Fruit fly (Drosophila melanogaster) whole organism, prepupa: ENCODE data around the gene CG5860.

ENCODE experiments used
- Blimp-1 ChIP-seq: fragments of 200-800 bp; sonication (Bioruptor generic); optimal IDR thresholded peaks from 3 replicates; lab custom pipeline; 2017; ENCODE audit warnings: missing biosample characterization, missing genetic modification characterization, mild to moderate bottlenecking, moderate library complexity, missing genetic modification reagents
- CG10631 ChIP-seq: fragments of 200-800 bp; sonication (Bioruptor generic); optimal IDR thresholded peaks from 2 replicates; lab custom pipeline; 2016; ENCODE audit warnings: missing biosample characterization, missing genetic modification characterization
- CG10669 ChIP-seq: fragments of 200-800 bp; sonication (Bioruptor generic); optimal IDR thresholded peaks from 3 replicates; lab custom pipeline; 2018; ENCODE audit warnings: missing biosample characterization, mild to moderate bottlenecking, missing genetic modification characterization, moderate library complexity
- CG11294 ChIP-seq: fragments of 200-800 bp; sonication (Bioruptor generic); IDR thresholded peaks from 2 replicates; pipeline ENCODE4 v1.3.6; 2022; ENCODE audit warnings: missing biosample characterization, missing genetic modification characterization
- CG11762 ChIP-seq: fragments of 200-800 bp; sonication (Bioruptor generic); optimal IDR thresholded peaks from 3 replicates; lab custom pipeline; 2016; ENCODE audit warnings: missing biosample characterization, missing genetic modification characterization; ENCODE audit not compliant: insufficient read depth
- CG11902 ChIP-seq: fragments of 200-800 bp; sonication (Bioruptor generic); optimal IDR thresholded peaks from 3 replicates; lab custom pipeline; 2016; ENCODE audit warnings: missing biosample characterization, missing genetic modification characterization
- CG15336 ChIP-seq: fragments of 200-800 bp; sonication (Bioruptor generic); IDR thresholded peaks from 2 replicates; pipeline ENCODE4 v1.3.6; 2022; ENCODE audit warnings: missing biosample characterization, missing genetic modification characterization
- CG1621 ChIP-seq: fragments of 200-800 bp; sonication (Bioruptor generic); optimal IDR thresholded peaks from 3 replicates; lab custom pipeline; 2018; ENCODE audit warnings: missing biosample characterization, mild to moderate bottlenecking, missing genetic modification characterization
- CG32006 ChIP-seq: fragments of 200-800 bp; sonication (Bioruptor generic); optimal IDR thresholded peaks from 3 replicates; lab custom pipeline; 2017; ENCODE audit warnings: missing biosample characterization, mild to moderate bottlenecking, missing genetic modification characterization
- CG3919 ChIP-seq: fragments of 200-800 bp; sonication (Bioruptor generic); optimal IDR thresholded peaks from 3 replicates; lab custom pipeline; 2016; ENCODE audit warnings: missing biosample characterization, missing genetic modification characterization
- CG4318 ChIP-seq: fragments of 200-800 bp; sonication (Bioruptor generic); optimal IDR thresholded peaks from 3 replicates; lab custom pipeline; 2017; ENCODE audit warnings: missing biosample characterization, mild to moderate bottlenecking, missing genetic modification characterization
- CG6276 ChIP-seq: fragments of 200-800 bp; sonication (Bioruptor generic); optimal IDR thresholded peaks from 2 replicates; lab custom pipeline; 2017; ENCODE audit warnings: missing biosample characterization, mild to moderate bottlenecking, missing genetic modification characterization
- CG6808 ChIP-seq: fragments of 200-800 bp; sonication (Bioruptor generic); optimal IDR thresholded peaks from 3 replicates; lab custom pipeline; 2017; ENCODE audit warnings: missing biosample characterization, missing genetic modification characterization, mild to moderate bottlenecking, moderate library complexity, missing genetic modification reagents
- CG6854 ChIP-seq: fragments of 200-800 bp; sonication (Bioruptor generic); optimal IDR thresholded peaks from 2 replicates; lab custom pipeline; 2017; ENCODE audit warnings: missing biosample characterization, mild to moderate bottlenecking, missing genetic modification characterization
- CG7368 ChIP-seq: fragments of 200-800 bp; sonication (Bioruptor generic); optimal IDR thresholded peaks from 3 replicates; lab custom pipeline; 2016; ENCODE audit warnings: missing biosample characterization, missing genetic modification characterization
- CG8119 ChIP-seq: fragments of 200-800 bp; sonication (Bioruptor generic); IDR thresholded peaks from 3 replicates; pipeline ENCODE4 v1.3.6; 2022; ENCODE audit warnings: missing biosample characterization, missing genetic modification characterization
- CG8319 ChIP-seq: fragments of 200-800 bp; sonication (Bioruptor generic); optimal IDR thresholded peaks from 3 replicates; lab custom pipeline; 2016; ENCODE audit warnings: missing biosample characterization, missing genetic modification characterization
- CG8632 ChIP-seq: fragments of 200-800 bp; sonication (Bioruptor generic); optimal IDR thresholded peaks from 3 replicates; lab custom pipeline; 2016; ENCODE audit warnings: missing biosample characterization, missing genetic modification characterization
- CG9139 ChIP-seq: fragments of 200-800 bp; sonication (Bioruptor generic); optimal IDR thresholded peaks from 3 replicates; lab custom pipeline; 2017; ENCODE audit warnings: missing biosample characterization, mild to moderate bottlenecking, missing genetic modification characterization
- Eip78C ChIP-seq: fragments of 200-800 bp; sonication (Bioruptor generic); peaks from one replicate; lab custom pipeline; 2016; ENCODE audit warnings: missing biosample characterization, missing genetic modification characterization
- Eip93F ChIP-seq: fragments of 200-800 bp; sonication (Bioruptor generic); optimal IDR thresholded peaks from 2 replicates; lab custom pipeline; 2016; ENCODE audit warnings: missing biosample characterization, mild to moderate bottlenecking, missing genetic modification characterization
- Ets96B ChIP-seq: fragments of 200-800 bp; optimal IDR thresholded peaks from 2 replicates; lab custom pipeline; 2019; ENCODE audit warnings: missing biosample characterization, mild to moderate bottlenecking, missing genetic modification characterization, moderate library complexity
- Gug ChIP-seq: fragments of 200-800 bp; sonication (Bioruptor generic); IDR thresholded peaks from 2 replicates; pipeline ENCODE4 v1.3.6; 2022; ENCODE audit warnings: missing biosample characterization, missing genetic modification characterization
- Hr38 ChIP-seq: sonication (Bioruptor generic); optimal IDR thresholded peaks from 2 replicates; lab custom pipeline; 2016; ENCODE audit warnings: missing biosample characterization, missing genetic modification characterization
- Hr4 ChIP-seq: fragments of 200-800 bp; sonication (Bioruptor generic); optimal IDR thresholded peaks from 3 replicates; lab custom pipeline; 2016; ENCODE audit warnings: missing biosample characterization, missing genetic modification characterization
- OdsH ChIP-seq: fragments of 200-800 bp; sonication (Bioruptor generic); optimal IDR thresholded peaks from 3 replicates; lab custom pipeline; 2016; ENCODE audit warnings: missing biosample characterization, missing genetic modification characterization
- Sox102F ChIP-seq: fragments of 200-800 bp; sonication (Bioruptor generic); optimal IDR thresholded peaks from 2 replicates; lab custom pipeline; 2016; ENCODE audit warnings: missing biosample characterization, mild to moderate bottlenecking, missing genetic modification characterization
- Sox14 ChIP-seq: fragments of 200-800 bp; sonication (Bioruptor generic); optimal IDR thresholded peaks from 3 replicates; lab custom pipeline; 2016; ENCODE audit warnings: missing biosample characterization, missing genetic modification characterization
- Sox15 ChIP-seq: fragments of 200-800 bp; sonication (Bioruptor generic); optimal IDR thresholded peaks from 3 replicates; lab custom pipeline; 2016; ENCODE audit warnings: missing biosample characterization, missing genetic modification characterization
- achi ChIP-seq: fragments of 200-800 bp; sonication (Bioruptor generic); optimal IDR thresholded peaks from 3 replicates; lab custom pipeline; 2016; ENCODE audit warnings: missing biosample characterization, missing genetic modification characterization
- acj6 ChIP-seq: fragments of 200-800 bp; sonication (Bioruptor generic); optimal IDR thresholded peaks from 3 replicates; lab custom pipeline; 2016; ENCODE audit warnings: missing biosample characterization, missing genetic modification characterization
- cyc ChIP-seq: fragments of 200-800 bp; sonication (Bioruptor generic); optimal IDR thresholded peaks from 3 replicates; lab custom pipeline; 2016; ENCODE audit warnings: missing biosample characterization, missing genetic modification characterization
- dac ChIP-seq: fragments of 200-800 bp; sonication (Bioruptor generic); optimal IDR thresholded peaks from 2 replicates; lab custom pipeline; 2017; ENCODE audit warnings: missing biosample characterization, mild to moderate bottlenecking, missing genetic modification characterization
- dsx ChIP-seq: fragments of 200-800 bp; optimal IDR thresholded peaks from 3 replicates; lab custom pipeline; 2019; ENCODE audit warnings: missing biosample characterization, mild to moderate bottlenecking, missing genetic modification characterization, moderate library complexity; ENCODE audit not compliant: poor library complexity, severe bottlenecking
- eg ChIP-seq: fragments of 200-800 bp; sonication (Bioruptor generic); IDR thresholded peaks from 3 replicates; pipeline ENCODE4 v1.3.6; 2022; ENCODE audit warnings: missing biosample characterization, missing genetic modification characterization
- esn ChIP-seq: fragments of 200-800 bp; sonication (Bioruptor generic); optimal IDR thresholded peaks from 2 replicates; lab custom pipeline; 2016; ENCODE audit warnings: missing biosample characterization, mild to moderate bottlenecking, missing genetic modification characterization, moderate library complexity
- fd59A ChIP-seq: fragments of 200-800 bp; sonication (Bioruptor generic); optimal IDR thresholded peaks from 2 replicates; lab custom pipeline; 2017; ENCODE audit warnings: missing biosample characterization, mild to moderate bottlenecking, missing genetic modification characterization, missing genetic modification reagents
- fd85E ChIP-seq: fragments of 200-800 bp; sonication (Bioruptor generic); optimal IDR thresholded peaks from 3 replicates; lab custom pipeline; 2016; ENCODE audit warnings: missing biosample characterization, missing genetic modification characterization
- fkh ChIP-seq: fragments of 200-800 bp; sonication (Bioruptor generic); optimal IDR thresholded peaks from 3 replicates; lab custom pipeline; 2017; ENCODE audit warnings: missing biosample characterization, mild to moderate bottlenecking, missing genetic modification characterization, moderate library complexity
- lz ChIP-seq: fragments of 200-800 bp; sonication (Bioruptor generic); optimal IDR thresholded peaks from 3 replicates; lab custom pipeline; 2016; ENCODE audit warnings: missing biosample characterization, missing genetic modification characterization
- net ChIP-seq: fragments of 200-800 bp; sonication (Bioruptor generic); optimal IDR thresholded peaks from 3 replicates; lab custom pipeline; 2016; ENCODE audit warnings: missing biosample characterization, missing genetic modification characterization
- pdm3 ChIP-seq: fragments of 200-800 bp; sonication (Bioruptor generic); optimal IDR thresholded peaks from 3 replicates; lab custom pipeline; 2016; ENCODE audit warnings: missing biosample characterization, missing genetic modification characterization
- salr ChIP-seq, 2 experiments: fragments of 200-800 bp; sonication (Bioruptor generic); optimal IDR thresholded peaks; 3 replicates each; lab custom pipeline; 2016 to 2018; ENCODE audit warnings: missing biosample characterization in 2 of 2, missing genetic modification characterization in 2 of 2, mild to moderate bottlenecking in 1 of 2
- spab ChIP-seq: fragments of 200-800 bp; sonication (Bioruptor generic); optimal IDR thresholded peaks from 2 replicates; lab custom pipeline; 2017; ENCODE audit warnings: missing biosample characterization, mild to moderate bottlenecking, missing genetic modification characterization, missing genetic modification reagents
- svp ChIP-seq: fragments of 200-800 bp; sonication (Bioruptor generic); peaks from one replicate; lab custom pipeline; 2016; ENCODE audit warnings: missing biosample characterization, missing genetic modification characterization
- vri ChIP-seq: fragments of 200-800 bp; sonication (Bioruptor generic); optimal IDR thresholded peaks from 3 replicates; lab custom pipeline; 2016; ENCODE audit warnings: missing biosample characterization, mild to moderate bottlenecking, missing genetic modification characterization

The CG5860 gene

dm6 chr3R:17385329-17386019, 23.9 kb upstream of the CG5860 start (continued):
- no peak for TF ChIP-seq fd59A (GFP tag; lab: Kevin White, UChicago)
- peak; percentile 36 for TF ChIP-seq Blimp-1
- TF ChIP-seq Gug (GFP tag; lab: Robert Waterston, UW): 0 out of 2 replicates have a peak, but pooled peaks have one; percentile 18
- TF ChIP-seq Eip78C (GFP tag; lab: Kevin White, UChicago): peak; percentile 74
- TF ChIP-seq CG32006: no peak
- TF ChIP-seq svp (GFP tag; lab: Kevin White, UChicago): peak; percentile 79
- peak; percentile 62 for TF ChIP-seq cyc
- peak; percentile 52 for TF ChIP-seq eg (GFP tag; lab: Robert Waterston, UW)
- TF ChIP-seq CG3919 (GFP tag; lab: Kevin White, UChicago): peak; percentile 67
- TF ChIP-seq spab: no peak
- peak; percentile 21 for TF ChIP-seq CG10669
- TF ChIP-seq Sox14 (GFP tag; lab: Kevin White, UChicago): peak; percentile 38
- peak; percentile 2 for TF ChIP-seq OdsH
- peak; percentile 35 for TF ChIP-seq achi (GFP tag; lab: Kevin White, UChicago)
- no peak for TF ChIP-seq Hr4 (GFP tag; lab: Kevin White, UChicago)
- TF ChIP-seq, all 60 proteins: peak for 38

- TF ChIP-seq salr (GFP tag; optimal IDR thresholded peaks at IDR 0.05; lab: Kevin White, UChicago): peak; percentile 49 to 71
- peak; percentile 77 for TF ChIP-seq pdm3 (GFP tag; lab: Kevin White, UChicago)
- TF ChIP-seq CG8319: peak; percentile 51
- TF ChIP-seq eg (GFP tag; lab: Robert Waterston, UW): peak; percentile 92
- peak; percentile 40 for TF ChIP-seq fkh (GFP tag; lab: Kevin White, UChicago)
- peak; percentile 74 for TF ChIP-seq CG11902 (GFP tag; lab: Kevin White, UChicago)
- TF ChIP-seq CG11762 (GFP tag; lab: Kevin White, UChicago): peak; percentile 71
- peak; percentile 74; the same call in 1 of the 2 replicates for TF ChIP-seq CG11294
- TF ChIP-seq CG10669: peak; percentile 77
- TF ChIP-seq CG6808 (GFP tag; lab: Kevin White, UChicago): peak; percentile 75
- peak; percentile 84 for TF ChIP-seq Hr4 (GFP tag; lab: Kevin White, UChicago)
- peak; percentile 52 for TF ChIP-seq spab
- TF ChIP-seq fd85E: peak; percentile 52
- peak; percentile 79 for TF ChIP-seq esn
- TF ChIP-seq net (GFP tag; lab: Kevin White, UChicago): peak; percentile 64
- TF ChIP-seq CG8119 (GFP tag; lab: Robert Waterston, UW): peak; percentile 90
- TF ChIP-seq CG32006: peak; percentile 78
- peak; percentile 34 for TF ChIP-seq CG9139 (GFP tag; lab: Kevin White, UChicago)
- TF ChIP-seq Sox15 (GFP tag; lab: Kevin White, UChicago): peak; percentile 58
- no peak for TF ChIP-seq Hr38 (GFP tag; lab: Kevin White, UChicago)
- TF ChIP-seq Eip93F (GFP tag; lab: Kevin White, UChicago): no peak
- peak; percentile 73 for TF ChIP-seq Ets96B (tag; lab: Kevin White, UChicago)
- TF ChIP-seq CG6854 (GFP tag; lab: Kevin White, UChicago): peak; percentile 59
- peak; percentile 58 for TF ChIP-seq dsx (GFP tag; lab: Kevin White, UChicago)
- TF ChIP-seq fd59A (GFP tag; lab: Kevin White, UChicago): peak; percentile 58
- TF ChIP-seq vri: peak; percentile 24
- peak; percentile 68 for TF ChIP-seq Sox102F (GFP tag; lab: Kevin White, UChicago)
- peak; percentile 51 for TF ChIP-seq CG1621
- peak; percentile 79 for TF ChIP-seq CG6276
- peak; percentile 89 for TF ChIP-seq CG3919 (GFP tag; lab: Kevin White, UChicago)
- peak; percentile 72 for TF ChIP-seq CG8632 (GFP tag; lab: Kevin White, UChicago)
- peak; percentile 54 for TF ChIP-seq dac (GFP tag; lab: Kevin White, UChicago)
- TF ChIP-seq CG15336 (GFP tag; lab: Robert Waterston, UW): peak; percentile 87
- TF ChIP-seq CG10631 (GFP tag; lab: Kevin White, UChicago): peak; percentile 81
- peak; percentile 63 for TF ChIP-seq CG7368 (GFP tag; lab: Kevin White, UChicago)
- TF ChIP-seq Gug (GFP tag; lab: Robert Waterston, UW): peak; percentile 79
- peak; percentile 83 for TF ChIP-seq acj6 (GFP tag; lab: Kevin White, UChicago)
- TF ChIP-seq CG4318 (GFP tag; lab: Kevin White, UChicago): peak; percentile 48
- peak; percentile 83 for TF ChIP-seq cyc
- peak; percentile 79 for TF ChIP-seq lz (GFP tag; lab: Kevin White, UChicago)
- TF ChIP-seq Eip78C (GFP tag; lab: Kevin White, UChicago): peak; percentile 91
Observed at dm6 chr3R:17386168-17386819, 23.1 kb upstream of the CG5860 start.
